Fruit fly (Drosophila melanogaster): ENCODE data around the gene rdgA.

dm6 chrX:9068822-9069221, 162.0 kb downstream of the rdgA start:
- TF ChIP-seq CG14711 (tag; optimal IDR thresholded peaks at IDR 0.05) (no peak), cic (GFP tag; optimal IDR thresholded peaks at IDR 0.05) (no peak), CG5204 (GFP tag; optimal IDR thresholded peaks at IDR 0.05) (no peak), CG11617 (GFP tag; optimal IDR thresholded peaks at IDR 0.05) (no peak), CG7045 (GFP tag; optimal IDR thresholded peaks at IDR 0.05) (no peak), Clk (GFP tag; optimal IDR thresholded peaks at IDR 0.05) (no peak), CG12768 (GFP tag; optimal IDR thresholded peaks at IDR 0.05) (no peak)
